Worm (Caenorhabditis elegans): ENCODE measurements around the gene kcc-1.

The kcc-1 gene

ce11 chrIV:7205969-7206368 lies at the start of gene kcc-1:
TSS of gene kcc-1 (plus strand) at chrIV:7206269.
- TF ChIP-seq unc-62 (GFP tag; optimal IDR thresholded peaks at IDR 0.05), result no peak

DNA sequence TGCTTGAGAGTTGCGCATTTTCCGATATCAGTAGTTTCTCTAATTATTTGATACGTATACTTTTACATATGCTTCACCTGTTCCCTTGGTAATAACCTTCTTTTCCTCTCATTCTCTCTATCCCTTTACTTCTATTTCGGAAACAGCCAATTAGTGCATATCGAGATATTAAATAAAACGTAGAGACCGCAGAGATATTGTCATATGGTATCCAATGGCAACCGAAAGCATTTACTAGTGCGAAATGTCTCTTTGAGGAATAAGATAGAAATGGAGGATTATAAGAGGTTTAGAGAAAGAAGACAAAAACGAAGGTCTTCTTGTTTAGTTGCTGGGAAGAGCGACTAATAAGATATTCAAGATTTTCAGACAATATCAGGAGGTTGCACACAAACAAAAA lies 49.7 kb upstream of the kcc-1 start, which contains the start of gene maph-9:
maph-9 (plus strand) TSS at position 273 of the 400 bp plus-strand sequence.
- TF ChIP-seq unc-62 (GFP tag; optimal IDR thresholded peaks at IDR 0.05), result no peak

DNA sequence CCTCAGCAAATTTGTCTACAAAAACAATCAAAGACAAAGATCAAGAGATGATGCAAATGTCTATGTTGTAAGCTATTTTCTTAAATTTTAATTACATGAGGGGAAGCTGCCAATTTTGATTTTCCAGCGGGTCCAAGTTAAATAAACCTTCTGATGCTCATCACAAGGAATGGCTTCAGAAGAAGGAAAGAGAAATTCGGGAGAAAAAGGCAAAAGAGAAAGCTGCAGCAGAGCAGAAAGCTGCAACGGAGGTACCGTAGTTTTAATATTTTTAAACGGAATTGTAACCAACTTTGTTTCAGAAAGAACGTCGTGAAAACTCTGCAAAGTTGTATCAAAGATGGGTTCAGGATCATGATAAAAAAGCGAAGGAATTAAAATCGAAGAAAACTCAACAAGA lies 47.9 kb upstream of the kcc-1 start:
- no peak for TF ChIP-seq unc-62 (GFP tag; optimal IDR thresholded peaks at IDR 0.05)

ce11 chrIV:7159586-7159985 lies 46.5 kb upstream of the kcc-1 start:
- no peak for TF ChIP-seq unc-62 (GFP tag; optimal IDR thresholded peaks at IDR 0.05)

- no peak for TF ChIP-seq unc-62 (GFP tag; optimal IDR thresholded peaks at IDR 0.05)
Measured at ce11 chrIV:7165723-7166122, 40.3 kb upstream of the kcc-1 start, which contains the start of gene rpc-1. TSS of gene rpc-1 (minus strand) at chrIV:7165748.

- no peak for TF ChIP-seq unc-62 (GFP tag; optimal IDR thresholded peaks at IDR 0.05)
Measured at ce11 chrIV:7166553-7166952, 39.5 kb upstream of the kcc-1 start, which contains the start of gene C42D4.18. TSS of gene C42D4.18 (plus strand) at chrIV:7166783.

DNA sequence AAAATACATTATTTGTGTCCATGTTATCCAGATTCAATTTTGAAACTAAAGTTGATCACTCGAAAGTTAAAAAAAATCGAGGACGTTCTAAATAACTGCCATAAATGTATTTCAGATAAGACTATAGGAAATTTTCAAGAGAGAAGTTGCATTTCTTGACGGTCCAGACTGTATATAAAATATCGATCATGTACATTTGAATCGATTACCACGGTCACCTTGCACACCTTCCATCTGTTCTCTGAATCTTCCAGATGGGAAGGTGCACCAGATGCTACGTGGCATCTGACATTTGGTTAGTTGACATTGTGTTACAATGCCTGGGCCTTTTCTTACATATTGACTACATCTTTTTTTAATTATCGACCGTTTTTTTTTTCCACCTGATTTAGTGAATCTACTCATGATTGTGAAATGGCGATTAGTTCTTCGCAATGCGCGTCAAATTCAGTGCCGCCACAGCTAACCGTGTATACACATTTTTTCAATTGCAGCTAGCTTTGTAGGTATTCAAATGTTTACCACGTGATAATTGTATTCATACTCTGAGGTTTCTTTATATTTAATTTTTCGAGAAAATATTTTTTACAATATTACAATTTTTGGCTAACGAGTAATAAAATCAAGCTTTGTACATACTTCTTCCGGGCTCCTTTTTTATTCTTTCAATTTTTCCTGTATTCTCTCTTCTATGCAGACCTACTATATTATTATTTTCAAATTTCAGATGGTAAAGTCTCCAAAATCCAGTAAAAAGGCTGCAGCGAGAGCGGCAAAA lies 37.9 kb upstream of the kcc-1 start, which contains the start of gene skr-16:
skr-16 (plus strand) TSS at position 728 of the 778 bp plus-strand sequence.
- TF ChIP-seq unc-62 (GFP tag; optimal IDR thresholded peaks at IDR 0.05), result no peak

DNA sequence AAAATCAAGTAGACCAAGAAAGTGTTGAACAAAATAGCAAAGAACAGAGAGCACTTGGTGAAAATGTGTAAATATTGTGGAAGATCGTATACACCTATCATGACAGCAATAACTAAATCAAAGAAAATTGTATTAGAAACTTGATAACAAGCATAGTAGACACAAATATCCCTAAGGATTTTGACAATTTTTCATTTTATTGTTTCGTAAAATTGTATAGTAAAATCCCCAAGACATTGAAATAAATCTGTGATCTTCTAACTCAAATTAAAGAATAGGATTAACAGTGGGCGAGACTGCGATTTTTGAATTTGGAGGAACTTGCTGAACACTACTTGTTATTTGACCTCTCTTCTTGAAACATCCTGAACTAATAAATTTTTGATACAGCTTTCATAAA lies 34.8 kb upstream of the kcc-1 start, which contains the start of gene str-220:
str-220 (minus strand) TSS at position 101 of the 400 bp plus-strand sequence.
- TF ChIP-seq unc-62 (GFP tag; optimal IDR thresholded peaks at IDR 0.05), result no peak

- no peak for TF ChIP-seq unc-62 (GFP tag; optimal IDR thresholded peaks at IDR 0.05)
Measured at ce11 chrIV:7173489-7173888, 32.6 kb upstream of the kcc-1 start, which contains the start of gene str-1. TSS of gene str-1 (plus strand) at chrIV:7173789.

DNA sequence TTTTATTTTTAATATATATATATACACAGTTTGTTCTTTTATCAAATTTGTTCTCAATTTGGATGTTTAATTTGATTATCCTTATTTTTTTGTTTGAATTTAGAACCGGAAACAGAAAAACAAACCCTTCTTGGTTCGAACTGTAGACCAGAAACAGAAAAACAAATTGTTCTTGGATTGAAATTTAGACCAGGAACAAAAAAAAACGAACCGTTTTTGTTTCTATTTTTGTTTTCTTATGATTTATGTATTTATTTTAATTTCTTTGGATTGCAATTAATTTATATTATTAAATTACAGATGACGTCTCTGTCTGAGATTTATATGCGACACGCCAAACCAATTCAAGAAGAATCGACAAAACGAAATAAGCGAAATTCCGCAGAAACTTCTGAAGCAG lies 30.7 kb upstream of the kcc-1 start, which contains the start of gene C42D4.19:
C42D4.19 (plus strand) TSS at position 301 of the 400 bp plus-strand sequence.
- TF ChIP-seq unc-62 (GFP tag; optimal IDR thresholded peaks at IDR 0.05), result no peak

- TF ChIP-seq unc-62 (GFP tag; optimal IDR thresholded peaks at IDR 0.05), result no peak
Measured at ce11 chrIV:7176887-7177286, 29.2 kb upstream of the kcc-1 start, which contains the start of gene str-44. TSS of gene str-44 (plus strand) at chrIV:7177187.

- TF ChIP-seq unc-62 (GFP tag; optimal IDR thresholded peaks at IDR 0.05), result no peak
Measured at ce11 chrIV:7178942-7179341, 27.1 kb upstream of the kcc-1 start, which contains the start of gene C42D4.3. TSS of gene C42D4.3 (plus strand) at chrIV:7179239.

DNA sequence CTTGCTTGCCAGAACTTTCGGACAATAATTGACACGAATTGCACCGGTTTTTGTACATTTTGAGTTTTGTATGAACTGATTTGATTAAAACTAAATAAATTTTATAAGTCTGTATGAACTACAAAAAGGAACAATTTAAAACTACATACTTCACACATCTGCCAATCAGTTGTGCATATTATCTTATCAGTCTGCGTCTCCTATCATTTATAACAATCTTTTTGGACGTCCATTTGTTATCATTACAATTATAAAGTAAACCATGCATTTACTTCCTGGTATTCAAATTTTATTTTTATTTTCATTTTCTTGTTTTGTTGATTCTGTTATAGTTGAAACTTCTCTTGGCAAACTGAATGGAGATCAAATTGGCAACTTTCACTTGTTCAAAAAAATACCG lies 25.8 kb upstream of the kcc-1 start, which contains the start of gene cest-10:
cest-10 (plus strand) TSS at position 254 of the 400 bp plus-strand sequence.
- no peak for TF ChIP-seq unc-62 (GFP tag; optimal IDR thresholded peaks at IDR 0.05)

DNA sequence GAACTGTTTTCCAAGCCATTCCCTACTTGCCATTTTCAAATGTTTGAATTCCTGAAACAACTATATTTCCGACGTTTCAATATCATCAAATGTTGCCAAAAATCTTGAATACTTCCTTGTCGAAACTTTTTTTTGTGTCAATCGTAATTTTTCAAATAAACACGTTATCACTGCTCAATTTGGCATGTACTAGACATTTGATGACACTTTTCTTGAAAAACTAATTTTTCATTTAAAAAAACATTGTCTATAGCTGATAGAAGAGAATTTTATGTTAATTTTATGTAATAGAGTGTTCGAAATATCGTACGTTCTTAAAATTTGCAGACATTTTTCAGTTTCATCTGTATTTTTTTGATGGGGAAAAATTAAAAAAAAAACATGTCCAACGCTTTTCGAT lies 23.3 kb upstream of the kcc-1 start:
- no peak for TF ChIP-seq unc-62 (GFP tag; optimal IDR thresholded peaks at IDR 0.05)

DNA sequence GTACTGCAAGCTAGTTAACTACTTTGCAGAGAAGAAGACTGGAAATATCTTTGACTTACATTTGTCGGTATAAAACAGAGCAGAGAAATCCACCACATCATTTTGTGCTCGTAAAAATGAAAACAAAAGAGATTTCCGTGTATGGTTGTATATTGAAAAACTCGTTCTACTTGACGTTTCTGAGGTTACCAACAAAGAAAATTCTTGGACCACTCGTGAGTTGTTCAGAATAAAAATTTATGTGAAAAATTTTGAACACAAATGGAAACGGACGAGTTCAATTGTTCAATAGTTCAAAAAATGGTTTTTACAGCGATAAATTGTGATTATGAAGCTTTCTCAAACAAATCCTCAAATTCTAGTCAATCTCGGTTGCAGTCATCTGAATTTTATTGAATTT lies 21.5 kb upstream of the kcc-1 start, which contains the start of gene clec-179:
clec-179 (minus strand) TSS at position 101 of the 400 bp plus-strand sequence.
- TF ChIP-seq unc-62 (GFP tag; optimal IDR thresholded peaks at IDR 0.05), result no peak

- TF ChIP-seq unc-62 (GFP tag; optimal IDR thresholded peaks at IDR 0.05), result no peak
Measured at ce11 chrIV:7186756-7187155, 19.3 kb upstream of the kcc-1 start, which contains the start of gene str-249. TSS of gene str-249 (minus strand) at chrIV:7186856.

ce11 chrIV:7188030-7188429 lies 18.0 kb upstream of the kcc-1 start, which contains the start of gene C42D4.13:
TSS of gene C42D4.13 (minus strand) at chrIV:7188130.
- TF ChIP-seq unc-62 (GFP tag; optimal IDR thresholded peaks at IDR 0.05), result no peak
